Fruit fly (Drosophila melanogaster) whole organism, embryonic: ENCODE data around the gene ATPsynepsilonL.

Experiments used
- CG10543 ChIP-seq: fragments of 200-800 bp; sonication (Bioruptor generic); optimal IDR thresholded peaks from 3 replicates; lab custom pipeline; 2017; ENCODE audit warnings: missing biosample characterization, mild to moderate bottlenecking, missing genetic modification characterization, moderate library complexity
- CG12769 ChIP-seq: fragments of 200-800 bp; sonication (Bioruptor generic); optimal IDR thresholded peaks from 2 replicates; lab custom pipeline; 2019; ENCODE audit warnings: missing biosample characterization, mild to moderate bottlenecking, missing genetic modification characterization, moderate library complexity
- CG13894 ChIP-seq: fragments of 200-800 bp; sonication (Bioruptor generic); optimal IDR thresholded peaks from 3 replicates; lab custom pipeline; 2018; ENCODE audit warnings: missing biosample characterization, mild to moderate bottlenecking, missing genetic modification characterization, moderate library complexity
- CG14014 ChIP-seq: fragments of 200-800 bp; sonication (Bioruptor generic); IDR thresholded peaks from 2 replicates; pipeline ENCODE4 v1.3.6; 2022; ENCODE audit warnings: missing biosample characterization, missing genetic modification characterization
- CG1647 ChIP-seq: fragments of 200-800 bp; sonication (Bioruptor generic); optimal IDR thresholded peaks from 3 replicates; lab custom pipeline; 2016; ENCODE audit warnings: missing biosample characterization, missing genetic modification characterization
- CG17361 ChIP-seq: fragments of 200-800 bp; sonication (Bioruptor generic); IDR thresholded peaks from 3 replicates; pipeline ENCODE4 v1.3.6; 2022; ENCODE audit warnings: missing biosample characterization, missing genetic modification characterization
- CG17912 ChIP-seq: fragments of 200-800 bp; sonication (Bioruptor generic); optimal IDR thresholded peaks from 2 replicates; lab custom pipeline; 2018; ENCODE audit warnings: missing biosample characterization, mild to moderate bottlenecking, missing genetic modification characterization
- CG18476 ChIP-seq: fragments of 200-800 bp; sonication (Bioruptor generic); optimal IDR thresholded peaks from 2 replicates; lab custom pipeline; 2016; ENCODE audit warnings: missing biosample characterization, mild to moderate bottlenecking, missing genetic modification characterization
- CG18619 ChIP-seq: fragments of 200-800 bp; sonication (Bioruptor generic); optimal IDR thresholded peaks from 3 replicates; lab custom pipeline; 2017; ENCODE audit warnings: missing biosample characterization, mild to moderate bottlenecking, missing genetic modification characterization
- CG2889 ChIP-seq: fragments of 200-800 bp; sonication (Bioruptor generic); IDR thresholded peaks from 3 replicates; pipeline ENCODE4 v1.3.6; 2022; ENCODE audit warnings: missing biosample characterization, missing genetic modification characterization
- CG30020 ChIP-seq: fragments of 200-800 bp; optimal IDR thresholded peaks from 2 replicates; lab custom pipeline; 2019; ENCODE audit warnings: missing biosample characterization, mild to moderate bottlenecking, missing genetic modification characterization, moderate library complexity
- CG31388 ChIP-seq: fragments of 200-800 bp; sonication (Bioruptor generic); optimal IDR thresholded peaks from 2 replicates; lab custom pipeline; 2016; ENCODE audit warnings: missing biosample characterization, missing genetic modification characterization
- CG3995 ChIP-seq: fragments of 200-800 bp; sonication (Bioruptor generic); optimal IDR thresholded peaks from 3 replicates; lab custom pipeline; 2016; ENCODE audit warnings: missing biosample characterization, missing genetic modification characterization
- CG4707 ChIP-seq: fragments of 200-800 bp; sonication (Bioruptor generic); optimal IDR thresholded peaks from 2 replicates; lab custom pipeline; 2018; ENCODE audit warnings: missing biosample characterization, mild to moderate bottlenecking, missing genetic modification characterization, moderate library complexity
- CG5180 ChIP-seq: fragments of 200-800 bp; sonication (Bioruptor generic); optimal IDR thresholded peaks from 3 replicates; lab custom pipeline; 2017; ENCODE audit warnings: missing biosample characterization, missing genetic modification characterization, mild to moderate bottlenecking, moderate library complexity, missing genetic modification reagents
- CG6654 ChIP-seq: fragments of 200-800 bp; sonication (Bioruptor generic); optimal IDR thresholded peaks from 2 replicates; lab custom pipeline; 2017; ENCODE audit warnings: missing biosample characterization, mild to moderate bottlenecking, missing genetic modification characterization
- CG6791 ChIP-seq: fragments of 200-800 bp; sonication (Bioruptor generic); IDR thresholded peaks from 3 replicates; pipeline ENCODE4 v1.3.6; 2022; ENCODE audit warnings: missing biosample characterization, missing genetic modification characterization; ENCODE audit not compliant: partially characterized antibody
- CG7271 ChIP-seq: fragments of 200-800 bp; sonication (Bioruptor generic); optimal IDR thresholded peaks from 2 replicates; lab custom pipeline; 2018; ENCODE audit warnings: missing biosample characterization, mild to moderate bottlenecking, missing genetic modification characterization, moderate library complexity
- CG8281 ChIP-seq: fragments of 200-800 bp; sonication (Bioruptor generic); optimal IDR thresholded peaks from 2 replicates; lab custom pipeline; 2018; ENCODE audit warnings: missing biosample characterization, mild to moderate bottlenecking, missing genetic modification characterization, moderate library complexity
- CG8290 ChIP-seq, 3 experiments: fragments of 200-800 bp; sonication (Bioruptor generic); optimal IDR thresholded peaks; 2 replicates each; lab custom pipeline; 2016 to 2019; ENCODE audit warnings: missing biosample characterization in 3 of 3, missing genetic modification characterization in 3 of 3, mild to moderate bottlenecking in 2 of 3, moderate library complexity in 1 of 3
- CG9932 ChIP-seq: fragments of 200-800 bp; sonication (Bioruptor generic); IDR thresholded peaks from 2 replicates; pipeline ENCODE4 v1.3.6; 2022; ENCODE audit warnings: missing biosample characterization, missing genetic modification characterization
- CoRest ChIP-seq: fragments of 200-800 bp; sonication (Bioruptor generic); optimal IDR thresholded peaks from 3 replicates; lab custom pipeline; 2018; ENCODE audit warnings: missing biosample characterization, mild to moderate bottlenecking, missing genetic modification characterization, moderate library complexity
- D ChIP-seq, 2 experiments: fragments of 200-800 bp in 1 of 2; fragments of >200 bp in 1 of 2; sonication (Bioruptor generic) in 1 of 2; optimal IDR thresholded peaks; 2 replicates in 1 of 2; 3 replicates in 1 of 2; lab custom pipeline; 2017; ENCODE audit warnings: mild to moderate bottlenecking in 1 of 2, missing biosample characterization in 1 of 2, missing genetic modification characterization in 1 of 2, missing genetic modification reagents in 1 of 2
- Fer2 ChIP-seq: fragments of 200-800 bp; sonication (Bioruptor generic); optimal IDR thresholded peaks from 2 replicates; lab custom pipeline; 2018; ENCODE audit warnings: missing biosample characterization, mild to moderate bottlenecking, missing genetic modification characterization, moderate library complexity
- Fer3 ChIP-seq: fragments of 200-800 bp; sonication (Bioruptor generic); optimal IDR thresholded peaks from 2 replicates; lab custom pipeline; 2018; ENCODE audit warnings: missing biosample characterization, mild to moderate bottlenecking, missing genetic modification characterization, moderate library complexity
- Hmr ChIP-seq: fragments of 200-800 bp; sonication (Bioruptor generic); optimal IDR thresholded peaks from 3 replicates; lab custom pipeline; 2017; ENCODE audit warnings: mild to moderate bottlenecking, missing biosample characterization, missing genetic modification reagents, missing genetic modification characterization
- Med ChIP-seq: fragments of 200-800 bp; sonication (Bioruptor generic); peaks from one replicate; lab custom pipeline; 2016; ENCODE audit warnings: missing biosample characterization, missing genetic modification characterization, mild to moderate bottlenecking, inconsistent platforms, moderate library complexity
- Meics ChIP-seq: fragments of 200-800 bp; sonication (Bioruptor generic); optimal IDR thresholded peaks from 2 replicates; lab custom pipeline; 2017; ENCODE audit warnings: missing biosample characterization, mild to moderate bottlenecking, missing genetic modification characterization
- NFAT ChIP-seq: fragments of 200-800 bp; sonication (Bioruptor generic); IDR thresholded peaks from 2 replicates; pipeline ENCODE4 v1.3.6; 2022; ENCODE audit warnings: missing biosample characterization, missing genetic modification characterization
- Pdp1 ChIP-seq, 2 experiments: fragments of 200-800 bp; sonication (Bioruptor generic); optimal IDR thresholded peaks; 3 replicates each; lab custom pipeline; 2016; ENCODE audit warnings: missing biosample characterization in 2 of 2, missing genetic modification characterization in 2 of 2, mild to moderate bottlenecking in 1 of 2, moderate library complexity in 1 of 2
- Rfx ChIP-seq: fragments of 200-800 bp; sonication (Bioruptor generic); IDR thresholded peaks from 2 replicates; pipeline ENCODE4 v1.3.6; 2022; ENCODE audit warnings: missing biosample characterization, missing genetic modification characterization
- ash1 ChIP-seq: fragments of 200-800 bp; sonication (Bioruptor generic); optimal IDR thresholded peaks from 2 replicates; lab custom pipeline; 2018; ENCODE audit warnings: missing biosample characterization, mild to moderate bottlenecking, missing genetic modification characterization
- bigmax ChIP-seq: fragments of 200-800 bp; sonication (Bioruptor generic); optimal IDR thresholded peaks from 2 replicates; lab custom pipeline; 2018; ENCODE audit warnings: missing biosample characterization, mild to moderate bottlenecking, missing genetic modification characterization
- cg ChIP-seq: fragments of 200-800 bp; sonication (Bioruptor generic); optimal IDR thresholded peaks from 3 replicates; lab custom pipeline; 2019; ENCODE audit warnings: missing biosample characterization, mild to moderate bottlenecking, missing genetic modification characterization, moderate library complexity
- chinmo ChIP-seq: fragments of 200-800 bp; sonication (Bioruptor generic); IDR thresholded peaks from 4 replicates; pipeline ENCODE4 v1.3.6; 2022; ENCODE audit warnings: missing biosample characterization, missing genetic modification characterization; ENCODE audit not compliant: partially characterized antibody
- chm ChIP-seq: fragments of 200-800 bp; sonication (Bioruptor generic); IDR thresholded peaks from 2 replicates; pipeline ENCODE4 v1.3.6; 2022; ENCODE audit warnings: missing biosample characterization, missing genetic modification characterization
- crol ChIP-seq: fragments of 200-800 bp; sonication (Bioruptor generic); IDR thresholded peaks from 2 replicates; pipeline ENCODE4 v1.3.6; 2022; ENCODE audit warnings: missing biosample characterization, missing genetic modification characterization
- eve ChIP-seq, 2 experiments: fragments of >200 bp; optimal IDR thresholded peaks; 2 replicates each; lab custom pipeline; 2017; ENCODE audit warnings: missing biosample characterization in 2 of 2, missing genetic modification characterization in 2 of 2
- exex ChIP-seq: fragments of 200-800 bp; sonication (Bioruptor generic); optimal IDR thresholded peaks from 4 replicates; lab custom pipeline; 2018; ENCODE audit warnings: missing biosample characterization, mild to moderate bottlenecking, missing genetic modification characterization, moderate library complexity
- fru ChIP-seq: fragments of >200 bp; optimal IDR thresholded peaks from 2 replicates; lab custom pipeline; 2017
- lab ChIP-seq: fragments of 200-800 bp; sonication (Bioruptor generic); optimal IDR thresholded peaks from 3 replicates; lab custom pipeline; 2017; ENCODE audit warnings: missing biosample characterization, missing genetic modification characterization, mild to moderate bottlenecking, moderate library complexity, missing genetic modification reagents
- pan ChIP-seq, 4 experiments: fragments of >200 bp in 3 of 4; fragments of 200-800 bp in 1 of 4; sonication (Bioruptor generic) in 1 of 4; optimal IDR thresholded peaks in 3 of 4; IDR thresholded peaks in 1 of 4; 2 replicates each; pipeline versions ENCODE4 v1.3.6 to Lab custom; 2017 to 2022; ENCODE audit warnings: missing biosample characterization in 2 of 4, missing genetic modification characterization in 2 of 4, mixed read lengths in 1 of 4
- pb ChIP-seq: fragments of 200-800 bp; sonication (Bioruptor generic); optimal IDR thresholded peaks from 3 replicates; lab custom pipeline; 2016; ENCODE audit warnings: missing biosample characterization, missing genetic modification characterization
- phol ChIP-seq: fragments of 200-800 bp; sonication (Bioruptor generic); optimal IDR thresholded peaks from 3 replicates; lab custom pipeline; 2018; ENCODE audit warnings: missing biosample characterization, mild to moderate bottlenecking, missing genetic modification characterization, moderate library complexity
- sd ChIP-seq: fragments of 200-800 bp; sonication (Bioruptor generic); optimal IDR thresholded peaks from 3 replicates; lab custom pipeline; 2018; ENCODE audit warnings: missing biosample characterization, mild to moderate bottlenecking, missing genetic modification characterization, moderate library complexity
- sob ChIP-seq: fragments of 200-800 bp; sonication (Bioruptor generic); IDR thresholded peaks from 2 replicates; pipeline ENCODE4 v1.3.6; 2022; ENCODE audit warnings: missing biosample characterization, missing genetic modification characterization

The ATPsynepsilonL gene

DNA sequence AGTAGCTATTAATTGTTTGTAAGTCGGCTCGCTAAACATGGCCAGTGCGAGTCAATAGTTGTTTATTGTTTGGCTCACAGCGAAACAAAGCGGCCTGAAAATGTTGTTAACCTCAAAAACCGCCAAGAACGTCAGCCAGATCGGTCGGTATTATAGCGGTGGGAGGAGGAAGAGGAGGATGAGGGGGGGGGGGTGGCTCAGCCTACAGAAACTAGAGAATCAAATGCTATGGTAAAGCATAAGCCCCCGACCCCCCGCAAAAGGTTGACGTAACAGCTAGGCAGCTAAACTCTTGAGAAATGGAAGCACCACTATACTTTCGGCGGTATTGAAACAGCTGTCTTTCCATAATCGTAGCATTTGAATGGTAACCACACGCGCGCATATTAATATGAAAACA, 17.3 kb downstream of the ATPsynepsilonL start:
- TF ChIP-seq lab (GFP tag; lab: Kevin White, UChicago): peak; percentile 3
- TF ChIP-seq sd (tag; lab: Kevin White, UChicago): peak; percentile 3
- no peak for TF ChIP-seq ash1 (GFP tag; lab: Kevin White, UChicago)
- TF ChIP-seq Rfx (GFP tag; lab: Robert Waterston, UW): peak; percentile 23
- TF ChIP-seq chinmo (GFP tag; lab: Robert Waterston, UW): peak; percentile 58; the same call in 1 of the 4 replicates
- 0 out of 2 replicates have a peak, but pooled peaks have one; percentile 21 for TF ChIP-seq sob (GFP tag; lab: Robert Waterston, UW)
- TF ChIP-seq CG14014: no peak
- peak; percentile 86 for TF ChIP-seq crol
- TF ChIP-seq CG6791: 0 out of 3 replicates have a peak, but pooled peaks have one; percentile 15
- no peak for TF ChIP-seq CoRest
- peak; percentile 34; the same call in 1 of the 2 replicates for TF ChIP-seq CG9932 (GFP tag; lab: Robert Waterston, UW)
- TF ChIP-seq CG13894 (tag; lab: Kevin White, UChicago): peak; percentile 71
- no peak for TF ChIP-seq CG8290 (GFP tag; optimal IDR thresholded peaks at IDR 0.05; lab: Kevin White, UChicago)
- TF ChIP-seq CG8290 (tag; optimal IDR thresholded peaks at IDR 0.05; lab: Kevin White, UChicago): peak in 1 of 2 experiments; percentile 30
- TF ChIP-seq chm: no peak
- TF ChIP-seq Pdp1 (GFP tag; optimal IDR thresholded peaks at IDR 0.05; lab: Kevin White, UChicago): peak in 1 of 2 experiments; percentile 38
- TF ChIP-seq NFAT: 0 out of 2 replicates have a peak, but pooled peaks have one; percentile 13
- TF ChIP-seq D (optimal IDR thresholded peaks at IDR 0.05; lab: Kevin White, UChicago): no peak
- TF ChIP-seq D (GFP tag; optimal IDR thresholded peaks at IDR 0.05; lab: Kevin White, UChicago): no peak
- peak; percentile 30 for TF ChIP-seq CG12769 (tag; lab: Kevin White, UChicago)
- no peak for TF ChIP-seq CG17361 (GFP tag; lab: Robert Waterston, UW)
- TF ChIP-seq CG5180 (GFP tag; lab: Kevin White, UChicago): no peak
- no peak for TF ChIP-seq CG30020 (tag; lab: Kevin White, UChicago)
- no peak for TF ChIP-seq eve (GFP tag; optimal IDR thresholded peaks at IDR 0.05; lab: Kevin White, UChicago)
- TF ChIP-seq CG3995 (GFP tag; lab: Kevin White, UChicago): no peak
- TF ChIP-seq bigmax (GFP tag; lab: Kevin White, UChicago): peak; percentile 72
- TF ChIP-seq Med (GFP tag; lab: Kevin White, UChicago): peak; percentile 26
- TF ChIP-seq CG8281 (tag; lab: Kevin White, UChicago): peak; percentile 8
- TF ChIP-seq Hmr (GFP tag; lab: Kevin White, UChicago): peak; percentile 13
- TF ChIP-seq CG10543 (GFP tag; lab: Kevin White, UChicago): no peak
- TF ChIP-seq CG1647: no peak
- no peak for TF ChIP-seq Fer2 (tag; lab: Kevin White, UChicago)
- TF ChIP-seq pb: no peak

DNA sequence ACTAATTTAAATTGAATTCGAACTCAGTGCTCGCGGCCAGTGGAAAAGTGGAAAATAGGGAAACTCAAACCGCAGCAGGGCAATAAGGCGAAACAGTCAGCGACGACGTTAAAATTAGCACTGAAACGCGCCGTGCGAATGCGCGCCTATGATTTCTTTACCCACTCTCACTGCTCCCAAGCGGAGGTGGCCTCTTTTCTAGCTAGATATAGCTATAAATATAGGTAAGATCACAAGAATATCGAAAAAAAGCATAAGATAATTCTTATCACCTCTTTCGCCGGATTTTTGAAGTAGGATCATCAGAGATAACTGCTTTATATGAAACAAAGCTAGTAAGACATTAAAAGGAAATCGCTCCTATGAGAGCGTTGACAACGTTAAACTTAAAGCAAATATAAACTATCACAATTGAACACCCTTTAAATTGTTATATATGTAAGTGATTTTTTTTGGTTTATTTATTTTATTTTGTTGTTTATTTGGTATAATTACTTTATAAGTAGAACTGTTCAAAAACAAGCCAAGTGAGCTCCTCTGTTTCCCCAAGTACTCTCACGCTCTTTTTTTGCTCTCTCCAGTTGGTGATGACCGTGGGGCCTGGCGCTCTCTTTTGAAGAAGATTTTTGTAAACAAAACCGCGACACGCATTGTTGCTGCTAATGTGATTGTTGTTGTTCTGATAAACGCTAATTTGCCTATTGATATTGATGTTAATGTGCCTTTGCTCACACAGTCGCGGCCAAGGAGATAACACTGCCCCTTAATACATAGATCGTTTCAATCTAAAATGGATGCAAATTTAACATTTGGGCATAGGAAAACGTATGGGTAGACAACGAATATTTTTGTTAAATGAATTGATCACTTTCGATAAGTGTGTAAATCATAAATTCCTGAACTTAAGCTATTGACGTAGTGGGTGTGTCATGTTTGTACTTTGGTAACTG, 18.4 kb downstream of the ATPsynepsilonL start, which contains the start of gene tws:
Gene tws, minus strand, starts transcription at position 124 of the 950 bp plus-strand sequence.
- TF ChIP-seq pan (optimal IDR thresholded peaks at IDR 0.05; lab: Kevin White, UChicago) (no peak), pan (GFP tag; optimal IDR thresholded peaks at IDR 0.05 in 1 of 2, IDR thresholded peaks at IDR 0.05 in 1 of 2) (peak in 1 of 2 experiments; percentile 76), fru (lab: Kevin White, UChicago) (no peak), sd (tag; lab: Kevin White, UChicago) (peak; percentile 83), CG18476 (GFP tag; lab: Kevin White, UChicago) (peak; percentile 18), cg (GFP tag; lab: Kevin White, UChicago) (no peak), CG7271 (tag; lab: Kevin White, UChicago) (no peak), CG31388 (no peak), CG18619 (GFP tag; lab: Kevin White, UChicago) (peak; percentile 14), Fer3 (tag; lab: Kevin White, UChicago) (no peak), CG6654 (GFP tag; lab: Kevin White, UChicago) (no peak), exex (peak; percentile 74), CG2889 (GFP tag; lab: Robert Waterston, UW) (no peak), CG4707 (peak; percentile 6), phol (tag; lab: Kevin White, UChicago) (peak; percentile 33), Meics (GFP tag; lab: Kevin White, UChicago) (peak; percentile 56), CG17912 (GFP tag; lab: Kevin White, UChicago) (no peak)
